Worm (Caenorhabditis elegans): ENCODE measurements around the gene H40L08.8.
A peak's percentile ranks its signal among the peaks of the same experiment; 100 is the strongest.

DNA sequence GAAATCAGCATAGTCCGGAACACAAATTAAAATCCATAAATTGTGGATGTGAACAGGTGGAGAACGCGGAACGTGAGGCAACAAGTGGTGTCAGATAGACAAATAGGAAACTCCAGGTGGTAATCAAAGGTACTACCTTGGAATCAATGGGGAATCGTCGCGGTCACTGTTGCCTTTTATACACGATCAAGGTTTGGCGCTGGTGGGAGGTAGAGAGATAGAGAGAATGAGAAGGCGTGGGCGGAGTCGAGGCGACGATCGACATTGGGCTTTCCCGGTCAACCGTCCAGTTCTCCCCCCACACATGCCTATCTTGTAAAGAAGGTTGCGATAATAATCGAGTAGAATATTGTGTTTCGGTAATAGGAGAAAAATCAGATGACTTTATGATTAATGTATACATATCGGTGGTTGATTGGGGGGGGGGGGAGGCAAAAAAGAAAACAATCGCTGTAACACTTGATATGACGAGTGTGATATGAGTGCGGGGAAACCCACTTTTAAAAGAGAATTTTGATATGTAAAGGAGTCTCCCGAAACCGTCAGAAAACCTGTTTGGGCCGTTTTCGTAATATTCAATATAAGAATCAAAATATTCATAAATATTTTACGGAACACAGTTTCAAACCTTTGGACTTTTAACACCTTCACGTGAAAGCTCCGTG, at the start of gene H40L08.8, which contains the start of the genes H40L08.2 and H40L08.7:
- no peak for TF ChIP-seq ztf-4 (tag; optimal IDR thresholded peaks at IDR 0.05)
- no peak for TF ChIP-seq R02D3.7 (tag; optimal IDR thresholded peaks at IDR 0.05)
- no peak for TF ChIP-seq nhr-237 (tag; optimal IDR thresholded peaks at IDR 0.05)
- no peak for TF ChIP-seq elt-3 (tag; optimal IDR thresholded peaks at IDR 0.05)
- peak; percentile 90 for TF ChIP-seq ama-1 (optimal IDR thresholded peaks at IDR 0.05)
- no peak for TF ChIP-seq ZK546.5 (tag; optimal IDR thresholded peaks at IDR 0.05)
- no peak for TF ChIP-seq aly-2 (tag; optimal IDR thresholded peaks at IDR 0.05)
- no peak for TF ChIP-seq unc-55 (GFP tag; optimal IDR thresholded peaks at IDR 0.05)
- no peak for TF ChIP-seq nhr-23 (tag; optimal IDR thresholded peaks at IDR 0.05)
- TF ChIP-seq nhr-129 (tag; optimal IDR thresholded peaks at IDR 0.05), result peak; percentile 19
- no peak for TF ChIP-seq lin-13 (GFP tag; optimal IDR thresholded peaks at IDR 0.05)
